Fruit fly (Drosophila melanogaster) whole organism, pupa: Measurements from ENCODE around the gene Rap1.

Source experiments
- CG13204 ChIP-seq: fragments of 200-800 bp; sonication (Bioruptor generic); optimal IDR thresholded peaks from 2 replicates; lab custom pipeline; 2018; ENCODE audit warnings: missing biosample characterization, mild to moderate bottlenecking, missing genetic modification characterization, moderate library complexity
- CG14655 ChIP-seq: fragments of 200-800 bp; sonication (Bioruptor generic); optimal IDR thresholded peaks from 3 replicates; lab custom pipeline; 2017; ENCODE audit warnings: mild to moderate bottlenecking, missing biosample characterization, missing genetic modification reagents, missing genetic modification characterization
- CG32121 ChIP-seq: fragments of 200-800 bp; sonication (Bioruptor generic); IDR thresholded peaks from 2 replicates; pipeline ENCODE4 v1.3.6; 2022; ENCODE audit warnings: missing biosample characterization, missing genetic modification characterization
- CG34367 ChIP-seq: fragments of 200-800 bp; sonication (Bioruptor generic); optimal IDR thresholded peaks from 2 replicates; lab custom pipeline; 2018; ENCODE audit warnings: missing biosample characterization, mild to moderate bottlenecking, missing genetic modification characterization
- CG4496 ChIP-seq: fragments of 200-800 bp; sonication (Bioruptor generic); IDR thresholded peaks from 3 replicates; pipeline ENCODE4 v1.3.6; 2022; ENCODE audit warnings: missing biosample characterization, missing genetic modification characterization
- CG8301 ChIP-seq: fragments of 200-800 bp; sonication (Bioruptor generic); optimal IDR thresholded peaks from 2 replicates; lab custom pipeline; 2018; ENCODE audit warnings: missing biosample characterization, mild to moderate bottlenecking, missing genetic modification characterization
- CG9948 ChIP-seq: fragments of 200-800 bp; sonication (Bioruptor generic); optimal IDR thresholded peaks from 2 replicates; lab custom pipeline; 2018; ENCODE audit warnings: missing biosample characterization, mild to moderate bottlenecking, missing genetic modification characterization, moderate library complexity
- D1 ChIP-seq: fragments of 200-800 bp; sonication (Bioruptor generic); optimal IDR thresholded peaks from 2 replicates; lab custom pipeline; 2018; ENCODE audit warnings: missing biosample characterization, mild to moderate bottlenecking, missing genetic modification characterization, moderate library complexity
- EcR ChIP-seq: fragments of 200-800 bp; sonication (Bioruptor generic); optimal IDR thresholded peaks from 3 replicates; lab custom pipeline; 2019; ENCODE audit warnings: missing biosample characterization, missing genetic modification characterization, mild to moderate bottlenecking, moderate library complexity, missing genetic modification reagents
- Ets98B ChIP-seq: fragments of 200-800 bp; sonication (Bioruptor generic); IDR thresholded peaks from 2 replicates; pipeline ENCODE4 v1.3.6; 2022; ENCODE audit warnings: missing biosample characterization, missing genetic modification characterization
- Pif1A ChIP-seq: fragments of 200-800 bp; sonication (Bioruptor generic); optimal IDR thresholded peaks from 3 replicates; lab custom pipeline; 2016; ENCODE audit warnings: missing biosample characterization, missing genetic modification characterization
- Snoo ChIP-seq: fragments of 200-800 bp; sonication (Bioruptor generic); optimal IDR thresholded peaks from 3 replicates; lab custom pipeline; 2017; ENCODE audit warnings: missing biosample characterization, mild to moderate bottlenecking, missing genetic modification characterization, inconsistent platforms
- fd96Ca ChIP-seq: fragments of 200-800 bp; sonication (Bioruptor generic); IDR thresholded peaks from 3 replicates; pipeline ENCODE4 v1.3.6; 2022; ENCODE audit warnings: missing biosample characterization, missing genetic modification characterization
- rn ChIP-seq: fragments of 200-800 bp; sonication (Bioruptor generic); IDR thresholded peaks from 2 replicates; pipeline ENCODE4 v1.3.6; 2022; ENCODE audit warnings: missing biosample characterization, missing genetic modification characterization

- TF ChIP-seq CG34367: no peak
- TF ChIP-seq D1: no peak
- TF ChIP-seq CG4496 (GFP tag; lab: Robert Waterston, UW): no peak
- TF ChIP-seq CG14655 (GFP tag; lab: Kevin White, UChicago): no peak
- no peak for TF ChIP-seq fd96Ca (GFP tag; lab: Robert Waterston, UW)
- TF ChIP-seq CG9948 (tag; lab: Kevin White, UChicago): no peak
- TF ChIP-seq CG13204 (GFP tag; lab: Kevin White, UChicago): no peak
- no peak for TF ChIP-seq Pif1A (GFP tag; lab: Kevin White, UChicago)
- no peak for TF ChIP-seq EcR (GFP tag; lab: Kevin White, UChicago)
- TF ChIP-seq Ets98B (GFP tag; lab: Robert Waterston, UW): no peak
- no peak for TF ChIP-seq CG32121
- no peak for TF ChIP-seq Snoo (tag; lab: Kevin White, UChicago)
- TF ChIP-seq rn (GFP tag; lab: Robert Waterston, UW): no peak
- TF ChIP-seq CG8301 (tag; lab: Kevin White, UChicago): no peak
Observed at dm6 chr3L:1882868-1883554, 21.0 kb upstream of the Rap1 start, which contains the start of gene CG13937.
